Worm (Caenorhabditis elegans) whole organism, young adult: Measurements from ENCODE around the gene Y113G7B.15.

Experiments
- B0261.1 ChIP-seq: sonication (generic microtip); optimal IDR thresholded peaks from 2 replicates; lab custom pipeline; 2016; ENCODE audit warnings: mild to moderate bottlenecking, missing genetic modification characterization, moderate library complexity, missing compliant biosample characterization
- F10E7.11 ChIP-seq: sonication (generic microtip); optimal IDR thresholded peaks from 2 replicates; lab custom pipeline; 2017; ENCODE audit warnings: mild to moderate bottlenecking, missing genetic modification characterization, moderate library complexity, missing compliant biosample characterization
- F22D6.2 ChIP-seq: sonication (generic microtip); optimal IDR thresholded peaks from 2 replicates; lab custom pipeline; 2016; ENCODE audit warnings: mild to moderate bottlenecking, missing genetic modification characterization, missing compliant biosample characterization
- F23B12.7 ChIP-seq: sonication (generic microtip); optimal IDR thresholded peaks from 2 replicates; lab custom pipeline; 2017; ENCODE audit warnings: missing genetic modification characterization, mild to moderate bottlenecking, missing compliant biosample characterization, antibody characterized with exemption, moderate library complexity; ENCODE audit not compliant: insufficient read depth
- F49E8.2 ChIP-seq: sonication (generic microtip); optimal IDR thresholded peaks from 3 replicates; lab custom pipeline; 2017; ENCODE audit warnings: missing genetic modification characterization, mild to moderate bottlenecking, missing compliant biosample characterization, antibody characterized with exemption, moderate library complexity; ENCODE audit not compliant: insufficient read depth
- F55B11.4 ChIP-seq: sonication (generic microtip); optimal IDR thresholded peaks from 2 replicates; lab custom pipeline; 2016; ENCODE audit warnings: missing compliant biosample characterization, missing genetic modification characterization, borderline replicate concordance; ENCODE audit not compliant: insufficient read depth
- Y53G8AR.9 ChIP-seq: fragments of 200-800 bp; sonication (Bioruptor generic); conservative IDR thresholded peaks from 2 replicates; pipeline ENCODE4 v1.3.6; 2022; ENCODE audit warnings: missing genetic modification reagents, missing genetic modification characterization, missing compliant biosample characterization
- Y95B8A.8 ChIP-seq: fragments of 200-800 bp; sonication (Bioruptor generic); IDR thresholded peaks from 2 replicates; pipeline ENCODE4 v1.3.6; 2022; ENCODE audit warnings: missing genetic modification reagents, missing genetic modification characterization, missing compliant biosample characterization
- akir-1 ChIP-seq: fragments of 200-800 bp; sonication (Bioruptor generic); optimal IDR thresholded peaks from 2 replicates; lab custom pipeline; 2018; ENCODE audit warnings: mild to moderate bottlenecking, missing genetic modification characterization, moderate library complexity, missing compliant biosample characterization
- aptf-3 ChIP-seq: fragments of 200-800 bp; sonication (Bioruptor generic); IDR thresholded peaks from 2 replicates; pipeline ENCODE4 v1.3.6; 2022; ENCODE audit warnings: missing genetic modification characterization, missing compliant biosample characterization
- ceh-79 ChIP-seq: sonication (generic microtip); optimal IDR thresholded peaks from 2 replicates; lab custom pipeline; 2017; ENCODE audit warnings: mild to moderate bottlenecking, missing genetic modification characterization, missing compliant biosample characterization
- ceh-91 ChIP-seq: fragments of 200-800 bp; sonication (Bioruptor generic); IDR thresholded peaks from 2 replicates; pipeline ENCODE4 v1.3.6; 2022; ENCODE audit warnings: missing genetic modification reagents, missing genetic modification characterization, missing compliant biosample characterization
- dpff-1 ChIP-seq: sonication (generic microtip); optimal IDR thresholded peaks from 2 replicates; lab custom pipeline; 2017; ENCODE audit warnings: mild to moderate bottlenecking, missing genetic modification characterization, missing compliant biosample characterization
- dpl-1 ChIP-seq: fragments of 150-350 bp; optimal IDR thresholded peaks from 2 replicates; lab custom pipeline; 2014; ENCODE audit warnings: missing biosample characterization, missing genetic modification reagents, missing genetic modification characterization
- efl-1 ChIP-seq: fragments of 150-350 bp; optimal IDR thresholded peaks from 2 replicates; lab custom pipeline; 2014; ENCODE audit warnings: missing biosample characterization, missing genetic modification reagents, missing genetic modification characterization
- egl-44 ChIP-seq: fragments of 200-800 bp; sonication (Bioruptor generic); IDR thresholded peaks from 2 replicates; pipeline ENCODE4 v1.3.6; 2022; ENCODE audit warnings: missing genetic modification reagents, missing genetic modification characterization, missing compliant biosample characterization
- egrh-3 ChIP-seq: fragments of 200-800 bp; sonication (Bioruptor generic); IDR thresholded peaks from 2 replicates; pipeline ENCODE4 v1.3.6; 2022; ENCODE audit warnings: missing genetic modification reagents, missing genetic modification characterization, missing compliant biosample characterization
- hmg-1.2 ChIP-seq: fragments of 200-800 bp; sonication (Bioruptor generic); IDR thresholded peaks from 2 replicates; pipeline ENCODE4 v1.3.6; 2022; ENCODE audit warnings: missing genetic modification reagents, missing genetic modification characterization, missing compliant biosample characterization
- hmg-20 ChIP-seq: fragments of 200-800 bp; sonication (Bioruptor generic); IDR thresholded peaks from 2 replicates; pipeline ENCODE4 v1.3.6; 2022; ENCODE audit warnings: missing genetic modification reagents, missing genetic modification characterization, missing compliant biosample characterization
- hsf-1 ChIP-seq: fragments of 200-800 bp; sonication (Bioruptor generic); IDR thresholded peaks from 2 replicates; pipeline ENCODE4 v1.3.6; 2022; ENCODE audit warnings: missing genetic modification reagents, missing genetic modification characterization, missing compliant biosample characterization
- let-607 ChIP-seq, 2 experiments: fragments of 200-800 bp in 1 of 2; sonication (Bioruptor generic) in 1 of 2; sonication (generic microtip) in 1 of 2; optimal IDR thresholded peaks; 2 replicates each; lab custom pipeline; 2016 to 2018; ENCODE audit warnings: mild to moderate bottlenecking in 2 of 2, missing compliant biosample characterization in 2 of 2, missing genetic modification characterization in 2 of 2, moderate library complexity in 2 of 2, missing genotype in 1 of 2
- lin-35 ChIP-seq, 3 experiments: fragments of 150-350 bp in 2 of 3; sonication (generic microtip) in 1 of 3; optimal IDR thresholded peaks; 2 replicates each; lab custom pipeline; 2014 to 2018; ENCODE audit warnings: missing biosample characterization in 3 of 3, missing genetic modification characterization in 3 of 3, missing genetic modification reagents in 3 of 3
- lir-1 ChIP-seq: fragments of 200-800 bp; sonication (Bioruptor generic); conservative IDR thresholded peaks from 2 replicates; pipeline ENCODE4 v1.3.6; 2022; ENCODE audit warnings: missing genetic modification reagents, missing genetic modification characterization, missing compliant biosample characterization
- madf-8 ChIP-seq: fragments of 200-800 bp; sonication (Bioruptor generic); conservative IDR thresholded peaks from 2 replicates; pipeline ENCODE4 v1.3.6; 2022; ENCODE audit warnings: missing genetic modification reagents, missing genetic modification characterization, missing compliant biosample characterization
- mxl-1 ChIP-seq: sonication (generic microtip); optimal IDR thresholded peaks from 2 replicates; lab custom pipeline; 2016; ENCODE audit warnings: missing genetic modification characterization, missing compliant biosample characterization
- nhr-80 ChIP-seq: sonication (generic microtip); optimal IDR thresholded peaks from 2 replicates; lab custom pipeline; 2016; ENCODE audit warnings: missing genetic modification characterization, missing compliant biosample characterization
- nhr-90 ChIP-seq: sonication (generic microtip); optimal IDR thresholded peaks from 2 replicates; lab custom pipeline; 2016; ENCODE audit warnings: missing genotype, mild to moderate bottlenecking, missing genetic modification characterization, missing compliant biosample characterization
- rpc-1 ChIP-seq, 2 experiments: fragments of 150-350 bp in 1 of 2; sonication (generic microtip) in 1 of 2; optimal IDR thresholded peaks; 2 replicates each; lab custom pipeline; 2014 to 2018; ENCODE audit warnings: missing biosample characterization in 1 of 2, missing genetic modification characterization in 1 of 2, missing genetic modification reagents in 1 of 2, missing genotype in 1 of 2
- sdz-38 ChIP-seq: sonication (generic microtip); optimal IDR thresholded peaks from 2 replicates; lab custom pipeline; 2016; ENCODE audit warnings: missing genotype, missing genetic modification characterization, missing compliant biosample characterization
- sea-2 ChIP-seq: fragments of 200-800 bp; sonication (Bioruptor generic); IDR thresholded peaks from 2 replicates; pipeline ENCODE4 v1.3.6; 2022; ENCODE audit warnings: missing genetic modification characterization, missing compliant biosample characterization
- snpc-1.1 ChIP-seq: sonication (generic microtip); optimal IDR thresholded peaks from 2 replicates; lab custom pipeline; 2017; ENCODE audit warnings: missing genetic modification characterization, mild to moderate bottlenecking, missing compliant biosample characterization, antibody characterized with exemption, moderate library complexity, missing genotype, missing genetic modification reagents; ENCODE audit not compliant: insufficient read depth
- snpc-3.4 ChIP-seq: sonication (generic microtip); optimal IDR thresholded peaks from 2 replicates; lab custom pipeline; 2017; ENCODE audit warnings: missing genetic modification characterization, mild to moderate bottlenecking, missing compliant biosample characterization, antibody characterized with exemption, moderate library complexity, missing genotype, missing genetic modification reagents
- snpc-4 ChIP-seq, 5 experiments: fragments of 150-350 bp in 1 of 5; sonication (generic microtip) in 4 of 5; optimal IDR thresholded peaks; 2 replicates each; lab custom pipeline; 2014 to 2018; ENCODE audit warnings: missing genetic modification characterization in 5 of 5, missing biosample characterization in 3 of 5, antibody characterized with exemption in 2 of 5, mild to moderate bottlenecking in 2 of 5, missing compliant biosample characterization in 2 of 5, missing genotype in 2 of 5, moderate library complexity in 2 of 5, missing genetic modification reagents in 1 of 5
- tbp1 ChIP-seq: fragments of 200-800 bp; sonication (Bioruptor generic); optimal IDR thresholded peaks from 2 replicates; lab custom pipeline; 2018; ENCODE audit warnings: mild to moderate bottlenecking, missing genetic modification characterization, missing compliant biosample characterization
- tbx-9 ChIP-seq: sonication (generic microtip); optimal IDR thresholded peaks from 2 replicates; lab custom pipeline; 2016; ENCODE audit warnings: borderline replicate concordance, missing genetic modification characterization, inconsistent platforms, missing compliant biosample characterization
- tlf-1 ChIP-seq: fragments of 200-800 bp; sonication (Bioruptor generic); optimal IDR thresholded peaks from 2 replicates; lab custom pipeline; 2018; ENCODE audit warnings: mild to moderate bottlenecking, missing genetic modification characterization, missing compliant biosample characterization
- unc-62 ChIP-seq: fragments of 150-350 bp; optimal IDR thresholded peaks from 2 replicates; lab custom pipeline; 2014; ENCODE audit warnings: missing biosample characterization, missing genetic modification reagents, missing genetic modification characterization
- zim-3 ChIP-seq: sonication (generic microtip); optimal IDR thresholded peaks from 2 replicates; lab custom pipeline; 2017; ENCODE audit warnings: mild to moderate bottlenecking, missing genetic modification characterization, moderate library complexity, missing compliant biosample characterization
- ztf-22 ChIP-seq: fragments of 200-800 bp; sonication (Bioruptor generic); optimal IDR thresholded peaks from 2 replicates; lab custom pipeline; 2018; ENCODE audit warnings: mild to moderate bottlenecking, missing genetic modification characterization, moderate library complexity, missing compliant biosample characterization
- ztf-25 ChIP-seq: fragments of 200-800 bp; sonication (Bioruptor generic); IDR thresholded peaks from 2 replicates; pipeline ENCODE4 v1.3.6; 2022; ENCODE audit warnings: missing genetic modification reagents, missing genetic modification characterization, missing compliant biosample characterization

The Y113G7B.15 gene

DNA sequence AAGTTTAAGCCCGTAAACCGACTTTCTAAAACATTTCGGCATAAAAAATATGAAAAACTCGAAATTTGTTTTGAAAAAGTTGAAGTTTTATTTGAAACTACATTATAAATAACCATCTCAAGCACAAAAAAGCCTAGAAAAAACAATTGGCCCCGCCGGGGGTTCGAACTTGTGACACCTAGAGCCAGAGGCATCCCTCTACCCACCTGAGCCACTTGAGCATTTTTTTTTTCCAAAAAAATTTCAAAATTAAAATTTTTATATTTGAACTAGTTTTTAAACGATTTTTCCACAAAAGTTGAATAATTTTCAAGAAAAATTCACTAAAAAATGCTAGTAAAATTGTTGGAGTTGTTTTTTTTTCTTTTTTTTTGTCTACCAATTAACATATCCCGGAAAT, 9.9 kb downstream of the Y113G7B.15 start:
- peak; percentile 15 for TF ChIP-seq rpc-1 (optimal IDR thresholded peaks at IDR 0.05; lab: Kevin White, UChicago)
- TF ChIP-seq rpc-1 (tag; optimal IDR thresholded peaks at IDR 0.05; lab: Kevin White, UChicago) = peak; percentile 60
- no peak for TF ChIP-seq lin-35 (GFP tag; optimal IDR thresholded peaks at IDR 0.05; lab: Kevin White, UChicago)
- peak; percentile 63 for TF ChIP-seq tbp1 (GFP tag; lab: Kevin White, UChicago)
- TF ChIP-seq F10E7.11 (tag; lab: Kevin White, UChicago) = no peak
- no peak for TF ChIP-seq nhr-90 (tag; lab: Kevin White, UChicago)
- no peak for TF ChIP-seq ztf-22 (GFP tag; lab: Kevin White, UChicago)
- TF ChIP-seq F23B12.7 (tag; lab: Kevin White, UChicago) = no peak
- no peak for TF ChIP-seq madf-8 (GFP tag; lab: Robert Waterston, UW)
- TF ChIP-seq unc-62 (GFP tag; lab: Kevin White, UChicago) = no peak

DNA sequence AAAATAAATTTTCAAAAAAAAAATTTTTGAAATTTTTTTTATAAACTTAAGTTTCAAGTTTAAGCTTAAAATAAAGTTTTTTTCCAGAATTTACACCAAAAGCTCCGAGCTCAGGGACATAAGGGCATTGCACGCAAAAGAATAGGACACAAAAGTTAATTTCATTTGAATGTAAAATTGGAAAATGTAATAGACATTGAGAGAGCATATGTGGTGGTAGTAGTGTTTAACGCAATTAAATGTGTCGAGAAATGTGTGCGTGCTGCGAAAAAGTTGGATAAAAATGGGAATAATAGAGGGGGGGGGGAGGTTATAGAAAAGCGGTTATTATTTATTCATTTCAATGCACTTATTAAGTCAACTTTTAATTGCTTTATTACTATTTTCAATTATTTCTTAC, 13.0 kb downstream of the Y113G7B.15 start:
- TF ChIP-seq ceh-91 (no peak), egl-44 (GFP tag; lab: Robert Waterston, UW) (no peak)

DNA sequence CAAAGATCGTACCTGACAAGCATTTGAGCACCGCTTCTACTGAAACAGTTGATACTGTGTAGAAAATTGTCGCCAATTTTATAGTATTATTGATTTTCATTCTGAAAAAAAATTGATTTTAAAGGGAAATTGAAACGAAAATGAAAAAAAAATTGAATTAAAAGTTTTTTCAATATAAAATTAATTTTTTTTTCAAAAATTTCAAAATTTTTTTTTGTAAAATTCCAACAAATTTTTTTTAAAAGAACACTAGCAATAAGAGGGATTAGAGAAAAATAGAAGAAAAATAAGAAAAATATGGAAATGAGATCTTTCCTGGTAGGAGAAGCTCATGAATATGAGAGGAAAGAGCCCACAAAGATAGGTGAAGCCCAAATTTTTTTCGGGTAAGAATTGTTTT, 18.4 kb downstream of the Y113G7B.15 start, which contains the start of gene Y113G7B.11:
Gene Y113G7B.11, minus strand, starts transcription at position 101 of the 400 bp plus-strand sequence.
- no peak for TF ChIP-seq F22D6.2 (tag; lab: Kevin White, UChicago)
- TF ChIP-seq aptf-3 (GFP tag; lab: Robert Waterston, UW) = no peak
- no peak for TF ChIP-seq akir-1 (GFP tag; lab: Kevin White, UChicago)
- no peak for TF ChIP-seq nhr-80 (tag; lab: Kevin White, UChicago)
- no peak for TF ChIP-seq snpc-3.4 (tag; lab: Kevin White, UChicago)
- TF ChIP-seq hmg-1.2 (GFP tag; lab: Robert Waterston, UW) = no peak
- TF ChIP-seq lir-1 (GFP tag; lab: Robert Waterston, UW) = no peak
- no peak for TF ChIP-seq egrh-3 (GFP tag; lab: Robert Waterston, UW)
- TF ChIP-seq sdz-38 (tag; lab: Kevin White, UChicago) = no peak
- no peak for TF ChIP-seq Y95B8A.8 (GFP tag; lab: Robert Waterston, UW)
- no peak for TF ChIP-seq dpff-1 (tag; lab: Kevin White, UChicago)
- no peak for TF ChIP-seq F49E8.2 (tag; lab: Kevin White, UChicago)
- no peak for TF ChIP-seq B0261.1
- no peak for TF ChIP-seq mxl-1 (tag; lab: Kevin White, UChicago)
- TF ChIP-seq ztf-25 (GFP tag; lab: Robert Waterston, UW) = no peak
- TF ChIP-seq tbx-9 (tag; lab: Kevin White, UChicago) = no peak
- no peak for TF ChIP-seq snpc-1.1 (tag; lab: Kevin White, UChicago)
- TF ChIP-seq Y53G8AR.9 (GFP tag; lab: Robert Waterston, UW) = no peak

DNA sequence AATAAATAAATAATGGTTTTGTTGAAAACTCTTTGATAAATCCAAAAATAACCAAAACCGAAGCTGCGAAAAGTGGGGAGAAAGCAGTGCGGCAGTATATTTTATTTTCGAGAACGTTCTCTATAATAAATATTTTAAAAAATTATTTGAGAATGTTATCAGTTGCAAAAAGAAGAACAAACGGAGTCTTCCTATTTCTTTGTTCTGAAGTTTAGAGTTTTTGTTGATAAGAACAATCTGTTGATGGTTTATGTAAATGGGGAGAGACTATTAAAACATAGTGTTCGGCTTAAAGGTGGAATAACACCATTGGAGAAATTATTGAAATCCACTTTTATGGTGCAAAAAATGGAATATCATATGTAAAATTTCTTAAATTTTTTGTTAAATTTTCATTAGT, 20.5 kb downstream of the Y113G7B.15 start:
- TF ChIP-seq let-607 (tag; optimal IDR thresholded peaks at IDR 0.05; lab: Kevin White, UChicago) = no peak
- TF ChIP-seq sea-2 = no peak
- TF ChIP-seq tlf-1 = no peak
- no peak for TF ChIP-seq ceh-79 (tag; lab: Kevin White, UChicago)
- TF ChIP-seq hsf-1 = no peak
- TF ChIP-seq snpc-4 (GFP tag; optimal IDR thresholded peaks at IDR 0.05; lab: Kevin White, UChicago) = no peak
- no peak for TF ChIP-seq snpc-4 (tag; optimal IDR thresholded peaks at IDR 0.05; lab: Kevin White, UChicago)
- no peak for TF ChIP-seq F55B11.4 (tag; lab: Kevin White, UChicago)
- no peak for TF ChIP-seq dpl-1 (GFP tag; lab: Kevin White, UChicago)
- no peak for TF ChIP-seq F23B12.7 (tag; lab: Kevin White, UChicago)
- no peak for TF ChIP-seq hmg-20
- no peak for TF ChIP-seq efl-1
- TF ChIP-seq zim-3 (tag; lab: Kevin White, UChicago) = no peak
